Fruit fly (Drosophila melanogaster) whole organism, embryonic: ENCODE results near the gene Sf3b3.
A peak's percentile ranks its signal among the peaks of the same experiment; 100 is the strongest.

ENCODE experiments used
- Asciz ChIP-seq: fragments of 200-800 bp; sonication (Bioruptor generic); optimal IDR thresholded peaks from 2 replicates; lab custom pipeline; 2017; ENCODE audit warnings: missing biosample characterization, mild to moderate bottlenecking, missing genetic modification characterization, missing genetic modification reagents
- CG10147 ChIP-seq: fragments of 200-800 bp; sonication (Bioruptor generic); optimal IDR thresholded peaks from 2 replicates; lab custom pipeline; 2019; ENCODE audit warnings: missing biosample characterization, mild to moderate bottlenecking, missing genetic modification characterization, moderate library complexity
- CG10979 ChIP-seq: fragments of 200-800 bp; sonication (Bioruptor generic); optimal IDR thresholded peaks from 2 replicates; lab custom pipeline; 2018; ENCODE audit warnings: missing biosample characterization, mild to moderate bottlenecking, missing genetic modification characterization, moderate library complexity
- CG11504 ChIP-seq: fragments of 200-800 bp; sonication (Bioruptor generic); optimal IDR thresholded peaks from 3 replicates; lab custom pipeline; 2019; ENCODE audit warnings: missing biosample characterization, mild to moderate bottlenecking, missing genetic modification characterization, moderate library complexity
- CG12104 ChIP-seq: fragments of 200-800 bp; sonication (Bioruptor generic); optimal IDR thresholded peaks from 3 replicates; lab custom pipeline; 2016; ENCODE audit warnings: missing biosample characterization, missing genetic modification characterization
- CG12299 ChIP-seq: fragments of 200-800 bp; sonication (Bioruptor generic); optimal IDR thresholded peaks from 2 replicates; lab custom pipeline; 2018; ENCODE audit warnings: missing biosample characterization, mild to moderate bottlenecking, missing genetic modification characterization
- CG12769 ChIP-seq: fragments of 200-800 bp; sonication (Bioruptor generic); optimal IDR thresholded peaks from 2 replicates; lab custom pipeline; 2019; ENCODE audit warnings: missing biosample characterization, mild to moderate bottlenecking, missing genetic modification characterization, moderate library complexity
- CG13424 ChIP-seq: fragments of 200-800 bp; sonication (Bioruptor generic); optimal IDR thresholded peaks from 2 replicates; lab custom pipeline; 2019; ENCODE audit warnings: missing biosample characterization, mild to moderate bottlenecking, missing genetic modification characterization, moderate library complexity
- CG14050 ChIP-seq: fragments of 200-800 bp; sonication (Bioruptor generic); IDR thresholded peaks from 3 replicates; pipeline ENCODE4 v1.3.6; 2022; ENCODE audit warnings: missing biosample characterization, missing genetic modification characterization
- CG14710 ChIP-seq: fragments of 200-800 bp; sonication (Bioruptor generic); optimal IDR thresholded peaks from 3 replicates; lab custom pipeline; 2019; ENCODE audit warnings: missing biosample characterization, mild to moderate bottlenecking, missing genetic modification characterization, moderate library complexity
- CG14860 ChIP-seq: fragments of 200-800 bp; sonication (Bioruptor generic); IDR thresholded peaks from 3 replicates; pipeline ENCODE4 v1.3.6; 2022; ENCODE audit warnings: missing biosample characterization, missing genetic modification characterization; ENCODE audit not compliant: partially characterized antibody
- CG15269 ChIP-seq: fragments of 200-800 bp; sonication (Bioruptor generic); optimal IDR thresholded peaks from 2 replicates; lab custom pipeline; 2018; ENCODE audit warnings: missing biosample characterization, mild to moderate bottlenecking, missing genetic modification characterization, moderate library complexity
- CG15696 ChIP-seq: fragments of 200-800 bp; sonication (Bioruptor generic); optimal IDR thresholded peaks from 2 replicates; lab custom pipeline; 2019; ENCODE audit warnings: missing biosample characterization, mild to moderate bottlenecking, missing genetic modification characterization, moderate library complexity
- CG2116 ChIP-seq: fragments of 200-800 bp; sonication (Bioruptor generic); optimal IDR thresholded peaks from 3 replicates; lab custom pipeline; 2018; ENCODE audit warnings: missing biosample characterization, mild to moderate bottlenecking, missing genetic modification characterization
- CG31441 ChIP-seq: fragments of 200-800 bp; sonication (Bioruptor generic); IDR thresholded peaks from 2 replicates; pipeline ENCODE4 v1.3.6; 2022; ENCODE audit warnings: missing biosample characterization, missing genetic modification characterization
- CG32767 ChIP-seq: fragments of 200-800 bp; sonication (Bioruptor generic); IDR thresholded peaks from 2 replicates; pipeline ENCODE4 v1.3.6; 2022; ENCODE audit warnings: missing biosample characterization, missing genetic modification characterization
- CG4282 ChIP-seq: fragments of 200-800 bp; sonication (Bioruptor generic); optimal IDR thresholded peaks from 2 replicates; lab custom pipeline; 2016; ENCODE audit warnings: missing biosample characterization, missing genetic modification characterization
- CG4360 ChIP-seq: fragments of 200-800 bp; sonication (Bioruptor generic); IDR thresholded peaks from 2 replicates; pipeline ENCODE4 v1.3.6; 2022; ENCODE audit warnings: missing biosample characterization, missing genetic modification characterization
- CG7556 ChIP-seq: fragments of 200-800 bp; sonication (Bioruptor generic); optimal IDR thresholded peaks from 2 replicates; lab custom pipeline; 2017; ENCODE audit warnings: missing biosample characterization, mild to moderate bottlenecking, missing genetic modification characterization
- CG9727 ChIP-seq: fragments of 200-800 bp; sonication (Bioruptor generic); optimal IDR thresholded peaks from 3 replicates; lab custom pipeline; 2017; ENCODE audit warnings: missing biosample characterization, mild to moderate bottlenecking, missing genetic modification characterization
- CoRest ChIP-seq: fragments of 200-800 bp; sonication (Bioruptor generic); optimal IDR thresholded peaks from 3 replicates; lab custom pipeline; 2018; ENCODE audit warnings: missing biosample characterization, mild to moderate bottlenecking, missing genetic modification characterization, moderate library complexity
- D ChIP-seq, 2 experiments: fragments of 200-800 bp in 1 of 2; fragments of >200 bp in 1 of 2; sonication (Bioruptor generic) in 1 of 2; optimal IDR thresholded peaks; 2 replicates in 1 of 2; 3 replicates in 1 of 2; lab custom pipeline; 2017; ENCODE audit warnings: mild to moderate bottlenecking in 1 of 2, missing biosample characterization in 1 of 2, missing genetic modification characterization in 1 of 2, missing genetic modification reagents in 1 of 2
- D19A ChIP-seq: fragments of 200-800 bp; optimal IDR thresholded peaks from 3 replicates; lab custom pipeline; 2019; ENCODE audit warnings: missing biosample characterization, mild to moderate bottlenecking, missing genetic modification characterization, moderate library complexity
- Fer3 ChIP-seq: fragments of 200-800 bp; sonication (Bioruptor generic); optimal IDR thresholded peaks from 2 replicates; lab custom pipeline; 2018; ENCODE audit warnings: missing biosample characterization, mild to moderate bottlenecking, missing genetic modification characterization, moderate library complexity
- Hr78 ChIP-seq, 2 experiments: fragments of 200-800 bp in 1 of 2; fragments of >200 bp in 1 of 2; sonication (Bioruptor generic) in 1 of 2; optimal IDR thresholded peaks; 2 replicates each; lab custom pipeline; 2017 to 2019; ENCODE audit warnings: missing biosample characterization in 2 of 2, missing genetic modification characterization in 2 of 2, mild to moderate bottlenecking in 1 of 2, moderate library complexity in 1 of 2
- NC2α ChIP-seq: fragments of 200-800 bp; sonication (Bioruptor generic); optimal IDR thresholded peaks from 2 replicates; lab custom pipeline; 2016; ENCODE audit warnings: missing biosample characterization, missing genetic modification characterization
- Nf-YA ChIP-seq: fragments of 200-800 bp; sonication (Bioruptor generic); IDR thresholded peaks from 2 replicates; pipeline ENCODE4 v1.3.6; 2022; ENCODE audit warnings: missing biosample characterization, missing genetic modification characterization
- Poxn ChIP-seq: fragments of 200-800 bp; sonication (Bioruptor generic); IDR thresholded peaks from 2 replicates; pipeline ENCODE4 v1.3.6; 2022; ENCODE audit warnings: missing biosample characterization, missing genetic modification characterization
- Rfx ChIP-seq: fragments of 200-800 bp; sonication (Bioruptor generic); IDR thresholded peaks from 2 replicates; pipeline ENCODE4 v1.3.6; 2022; ENCODE audit warnings: missing biosample characterization, missing genetic modification characterization
- Side ChIP-seq: fragments of 200-800 bp; sonication (Bioruptor generic); optimal IDR thresholded peaks from 2 replicates; lab custom pipeline; 2016; ENCODE audit warnings: missing biosample characterization, missing genetic modification characterization
- bcd ChIP-seq: fragments of 200-800 bp; sonication (Bioruptor generic); optimal IDR thresholded peaks from 2 replicates; lab custom pipeline; 2017; ENCODE audit warnings: missing biosample characterization, mild to moderate bottlenecking, missing genetic modification characterization
- chinmo ChIP-seq: fragments of 200-800 bp; sonication (Bioruptor generic); IDR thresholded peaks from 4 replicates; pipeline ENCODE4 v1.3.6; 2022; ENCODE audit warnings: missing biosample characterization, missing genetic modification characterization; ENCODE audit not compliant: partially characterized antibody
- da ChIP-seq: fragments of 200-800 bp; sonication (Bioruptor generic); optimal IDR thresholded peaks from 2 replicates; lab custom pipeline; 2016; ENCODE audit warnings: missing biosample characterization, missing genetic modification characterization
- dysf ChIP-seq: fragments of 200-800 bp; sonication (Bioruptor generic); IDR thresholded peaks from 3 replicates; pipeline ENCODE4 v1.3.6; 2022; ENCODE audit warnings: missing biosample characterization, missing genetic modification characterization
- grn ChIP-seq: fragments of 200-800 bp; sonication (Bioruptor generic); optimal IDR thresholded peaks from 3 replicates; lab custom pipeline; 2017; ENCODE audit warnings: missing biosample characterization, missing genetic modification characterization
- gsb ChIP-seq: fragments of 200-800 bp; sonication (Bioruptor generic); IDR thresholded peaks from 2 replicates; pipeline ENCODE4 v1.3.6; 2022; ENCODE audit warnings: missing biosample characterization, missing genetic modification characterization
- kni ChIP-seq: fragments of 200-800 bp; sonication (Bioruptor generic); optimal IDR thresholded peaks from 3 replicates; lab custom pipeline; 2017; ENCODE audit warnings: mild to moderate bottlenecking, missing biosample characterization, missing genetic modification reagents, missing genetic modification characterization
- knrl ChIP-seq: fragments of 200-800 bp; sonication (Bioruptor generic); IDR thresholded peaks from 3 replicates; pipeline ENCODE4 v1.3.6; 2022; ENCODE audit warnings: missing biosample characterization, missing genetic modification characterization; ENCODE audit not compliant: partially characterized antibody
- lov ChIP-seq, 2 experiments: fragments of 200-800 bp in 1 of 2; fragments of >200 bp in 1 of 2; sonication (Bioruptor generic) in 1 of 2; IDR thresholded peaks in 1 of 2; optimal IDR thresholded peaks in 1 of 2; 2 replicates in 1 of 2; 3 replicates in 1 of 2; pipeline versions ENCODE4 v1.3.6 to Lab custom; 2017 to 2022; ENCODE audit warnings: missing biosample characterization in 1 of 2, missing genetic modification characterization in 1 of 2
- odd ChIP-seq: fragments of 200-800 bp; sonication (Bioruptor generic); optimal IDR thresholded peaks from 2 replicates; lab custom pipeline; 2017; ENCODE audit warnings: missing biosample characterization, mild to moderate bottlenecking, missing genetic modification characterization
- sd ChIP-seq: fragments of 200-800 bp; sonication (Bioruptor generic); optimal IDR thresholded peaks from 3 replicates; lab custom pipeline; 2018; ENCODE audit warnings: missing biosample characterization, mild to moderate bottlenecking, missing genetic modification characterization, moderate library complexity
- sisA ChIP-seq: fragments of 200-800 bp; sonication (Bioruptor generic); IDR thresholded peaks from 2 replicates; pipeline ENCODE4 v1.3.6; 2022; ENCODE audit warnings: missing biosample characterization, missing genetic modification characterization
- sr ChIP-seq: fragments of 200-800 bp; sonication (Bioruptor generic); IDR thresholded peaks from 3 replicates; pipeline ENCODE4 v1.3.6; 2022; ENCODE audit warnings: missing biosample characterization, missing genetic modification characterization
- stc ChIP-seq: fragments of 200-800 bp; sonication (Bioruptor generic); IDR thresholded peaks from 2 replicates; pipeline ENCODE4 v1.3.6; 2022; ENCODE audit warnings: missing biosample characterization, missing genetic modification characterization
- sug ChIP-seq: fragments of 200-800 bp; optimal IDR thresholded peaks from 2 replicates; lab custom pipeline; 2019; ENCODE audit warnings: missing biosample characterization, mild to moderate bottlenecking, missing genetic modification characterization, moderate library complexity
- tap ChIP-seq: fragments of 200-800 bp; optimal IDR thresholded peaks from 3 replicates; lab custom pipeline; 2019; ENCODE audit warnings: missing biosample characterization, mild to moderate bottlenecking, missing genetic modification characterization, moderate library complexity
- tin ChIP-seq: fragments of 200-800 bp; sonication (Bioruptor generic); optimal IDR thresholded peaks from 3 replicates; lab custom pipeline; 2016; ENCODE audit warnings: missing biosample characterization, missing genetic modification characterization
- zf30C ChIP-seq: fragments of 200-800 bp; sonication (Bioruptor generic); optimal IDR thresholded peaks from 3 replicates; lab custom pipeline; 2018; ENCODE audit warnings: missing biosample characterization, mild to moderate bottlenecking, missing genetic modification characterization

Sf3b3 gene

dm6 chr3L:882236-882891 is 49.2 kb upstream of the Sf3b3 start (continued):
- peak; percentile 44 for TF ChIP-seq CG9727
- TF ChIP-seq sr (GFP tag; lab: Robert Waterston, UW), result no peak
- no peak for TF ChIP-seq D (optimal IDR thresholded peaks at IDR 0.05; lab: Kevin White, UChicago)
- no peak for TF ChIP-seq D (GFP tag; optimal IDR thresholded peaks at IDR 0.05; lab: Kevin White, UChicago)
- no peak for TF ChIP-seq CG4282
- TF ChIP-seq CG14710 (tag; lab: Kevin White, UChicago), result peak; percentile 2
- no peak for TF ChIP-seq CG10147 (GFP tag; lab: Kevin White, UChicago)
- TF ChIP-seq CG12769 (tag; lab: Kevin White, UChicago), result no peak
- TF ChIP-seq CG13424, result no peak
- no peak for TF ChIP-seq lov (optimal IDR thresholded peaks at IDR 0.05; lab: Kevin White, UChicago)
- no peak for TF ChIP-seq lov (GFP tag; IDR thresholded peaks at IDR 0.05; lab: Robert Waterston, UW)
- no peak for TF ChIP-seq CG32767
- no peak for TF ChIP-seq CG14860 (GFP tag; lab: Robert Waterston, UW)
- peak in 1 of 2 experiments; percentile 54 for TF ChIP-seq Hr78 (GFP tag; optimal IDR thresholded peaks at IDR 0.05; lab: Kevin White, UChicago)
- no peak for TF ChIP-seq tin (GFP tag; lab: Kevin White, UChicago)
- peak; percentile 50 for TF ChIP-seq tap (tag; lab: Kevin White, UChicago)
- TF ChIP-seq CG14050 (GFP tag; lab: Robert Waterston, UW), result no peak
- TF ChIP-seq sug (tag; lab: Kevin White, UChicago), result no peak
- TF ChIP-seq CG4360, result no peak
- TF ChIP-seq CG15696 (tag; lab: Kevin White, UChicago), result peak; percentile 19
- TF ChIP-seq kni (GFP tag; lab: Kevin White, UChicago), result no peak
- no peak for TF ChIP-seq Nf-YA
- TF ChIP-seq CG15269 (tag; lab: Kevin White, UChicago), result no peak
- no peak for TF ChIP-seq NC2α (GFP tag; lab: Kevin White, UChicago)
- no peak for TF ChIP-seq Side (GFP tag; lab: Kevin White, UChicago)
- TF ChIP-seq CG31441, result peak; percentile 58; the same call in 1 of the 2 replicates
- TF ChIP-seq bcd (GFP tag; lab: Kevin White, UChicago), result peak; percentile 20
- TF ChIP-seq CG7556, result peak; percentile 38
- peak; percentile 48; the same call in 1 of the 3 replicates for TF ChIP-seq dysf
- TF ChIP-seq Rfx, result peak; percentile 33
- no peak for TF ChIP-seq da (GFP tag; lab: Kevin White, UChicago)
- TF ChIP-seq stc (GFP tag; lab: Robert Waterston, UW), result peak; percentile 49; the same call in 1 of the 2 replicates
- peak; percentile 33 for TF ChIP-seq Fer3 (tag; lab: Kevin White, UChicago)
- peak; percentile 18 for TF ChIP-seq CG12104 (GFP tag; lab: Kevin White, UChicago)
- TF ChIP-seq Asciz (GFP tag; lab: Kevin White, UChicago), result no peak
- peak; percentile 59 for TF ChIP-seq CG11504 (tag; lab: Kevin White, UChicago)
- TF ChIP-seq knrl, result no peak
- TF ChIP-seq odd (GFP tag; lab: Kevin White, UChicago), result no peak
- peak; percentile 40 for TF ChIP-seq CG10979 (tag; lab: Kevin White, UChicago)
- peak; percentile 20; the same call in 1 of the 2 replicates for TF ChIP-seq sisA
- no peak for TF ChIP-seq CoRest
- no peak for TF ChIP-seq Poxn (GFP tag; lab: Robert Waterston, UW)
- TF ChIP-seq grn (GFP tag; lab: Kevin White, UChicago), result no peak
- TF ChIP-seq gsb (GFP tag; lab: Robert Waterston, UW), result no peak
- no peak for TF ChIP-seq CG2116 (GFP tag; lab: Kevin White, UChicago)
- TF ChIP-seq chinmo (GFP tag; lab: Robert Waterston, UW), result 0 out of 4 replicates have a peak, but pooled peaks have one; percentile 34
- no peak for TF ChIP-seq sd (tag; lab: Kevin White, UChicago)
- no peak for TF ChIP-seq zf30C
- TF ChIP-seq CG12299 (tag; lab: Kevin White, UChicago), result peak; percentile 3
- peak; percentile 40 for TF ChIP-seq D19A
